Worm (Caenorhabditis elegans) whole organism, L3 larva: Measurements from ENCODE around the gene meg-4.

Experiments used
- R02D3.7 ChIP-seq: fragments of 150-350 bp; optimal IDR thresholded peaks from 2 replicates; lab custom pipeline; 2014; ENCODE audit warnings: missing biosample characterization, missing genetic modification characterization
- aly-2 ChIP-seq: fragments of 150-350 bp; optimal IDR thresholded peaks from 2 replicates; lab custom pipeline; 2014; ENCODE audit warnings: missing biosample characterization, missing genetic modification characterization
- ceh-16 ChIP-seq: sonication (generic microtip); optimal IDR thresholded peaks from 2 replicates; lab custom pipeline; 2017; ENCODE audit warnings: missing biosample characterization, missing genetic modification characterization
- ceh-28 ChIP-seq: fragments of 150-350 bp; optimal IDR thresholded peaks from 2 replicates; lab custom pipeline; 2014; ENCODE audit warnings: missing biosample characterization, missing genetic modification reagents, missing genetic modification characterization
- ceh-82 ChIP-seq: fragments of 150-350 bp; optimal IDR thresholded peaks from 2 replicates; lab custom pipeline; 2014; ENCODE audit warnings: missing biosample characterization, missing genetic modification characterization
- egl-5 ChIP-seq: fragments of 150-350 bp; optimal IDR thresholded peaks from 2 replicates; lab custom pipeline; 2017; ENCODE audit warnings: missing biosample characterization, missing genetic modification reagents, missing genetic modification characterization, inconsistent platforms
- elt-1 ChIP-seq: fragments of 150-350 bp; optimal IDR thresholded peaks from 2 replicates; lab custom pipeline; 2014; ENCODE audit warnings: missing biosample characterization, missing genetic modification characterization
- elt-3 ChIP-seq, 3 experiments: fragments of 150-350 bp in 1 of 3; sonication (generic microtip) in 2 of 3; optimal IDR thresholded peaks; 2 replicates in 2 of 3; 4 replicates in 1 of 3; lab custom pipeline; 2014 to 2017; ENCODE audit warnings: missing biosample characterization in 3 of 3, missing genetic modification characterization in 3 of 3
- fkh-10 ChIP-seq: sonication (generic microtip); optimal IDR thresholded peaks from 2 replicates; lab custom pipeline; 2017; ENCODE audit warnings: missing biosample characterization, missing genetic modification reagents, missing genetic modification characterization
- fkh-2 ChIP-seq: fragments of 150-350 bp; optimal IDR thresholded peaks from 2 replicates; lab custom pipeline; 2014; ENCODE audit warnings: missing biosample characterization, missing genetic modification reagents, missing genetic modification characterization
- fos-1 ChIP-seq: fragments of 150-350 bp; optimal IDR thresholded peaks from 2 replicates; lab custom pipeline; 2014; ENCODE audit warnings: missing biosample characterization, missing genetic modification characterization
- hmg-11 ChIP-seq: sonication (generic microtip); optimal IDR thresholded peaks from 2 replicates; lab custom pipeline; 2016; ENCODE audit warnings: missing genetic modification characterization, missing compliant biosample characterization
- lin-39 ChIP-seq: fragments of 150-350 bp; optimal IDR thresholded peaks from 2 replicates; lab custom pipeline; 2018; ENCODE audit warnings: missing biosample characterization, missing genetic modification reagents, missing genetic modification characterization
- mdl-1 ChIP-seq: fragments of 150-350 bp; optimal IDR thresholded peaks from 2 replicates; lab custom pipeline; 2014; ENCODE audit warnings: missing biosample characterization, missing genetic modification characterization
- mml-1 ChIP-seq: fragments of 150-350 bp; sonication (generic microtip); optimal IDR thresholded peaks from 3 replicates; lab custom pipeline; 2014; ENCODE audit warnings: missing biosample characterization, missing genetic modification characterization
- nhr-12 ChIP-seq: fragments of 150-350 bp; optimal IDR thresholded peaks from 2 replicates; lab custom pipeline; 2014; ENCODE audit warnings: missing biosample characterization, missing genetic modification characterization
- nhr-237 ChIP-seq: fragments of 150-350 bp; optimal IDR thresholded peaks from 2 replicates; lab custom pipeline; 2014; ENCODE audit warnings: missing biosample characterization, missing genetic modification characterization
- nhr-28 ChIP-seq: fragments of 150-350 bp; optimal IDR thresholded peaks from 2 replicates; lab custom pipeline; 2014; ENCODE audit warnings: missing biosample characterization, missing genetic modification characterization
- pha-4 ChIP-seq: fragments of 150-350 bp; optimal IDR thresholded peaks from 2 replicates; lab custom pipeline; 2014; ENCODE audit warnings: missing biosample characterization, missing genetic modification reagents, missing genetic modification characterization
- pqm-1 ChIP-seq: fragments of 150-350 bp; optimal IDR thresholded peaks from 2 replicates; lab custom pipeline; 2017; ENCODE audit warnings: missing biosample characterization, missing genetic modification characterization, inconsistent platforms
- sea-2 ChIP-seq: fragments of 150-350 bp; sonication (generic microtip); optimal IDR thresholded peaks from 4 replicates; lab custom pipeline; 2014; ENCODE audit warnings: missing biosample characterization, missing genetic modification reagents, missing genetic modification characterization
- skn-1 ChIP-seq: fragments of 150-350 bp; optimal IDR thresholded peaks from 2 replicates; lab custom pipeline; 2014; ENCODE audit warnings: missing biosample characterization, missing genetic modification characterization
- tbx-2 ChIP-seq: sonication (generic microtip); optimal IDR thresholded peaks from 2 replicates; lab custom pipeline; 2016; ENCODE audit warnings: mild to moderate bottlenecking, missing genetic modification characterization, missing compliant biosample characterization
- unc-39 ChIP-seq: sonication (generic microtip); optimal IDR thresholded peaks from 4 replicates; lab custom pipeline; 2017; ENCODE audit warnings: missing biosample characterization, missing genetic modification characterization

Gene meg-4

ce11 chrX:1727056-1727455, 44.3 kb downstream of the meg-4 start, which contains the start of gene F07G6.2:
Gene F07G6.2, plus strand, starts transcription at chrX:1727356.
- TF ChIP-seq egl-5 (tag; lab: Kevin White, UChicago) (no peak), ceh-16 (tag; lab: Kevin White, UChicago) (no peak), ceh-82 (tag; lab: Kevin White, UChicago) (no peak), skn-1 (tag; lab: Kevin White, UChicago) (no peak), unc-39 (tag; lab: Kevin White, UChicago) (no peak), R02D3.7 (tag; lab: Kevin White, UChicago) (no peak), elt-3 (tag; optimal IDR thresholded peaks at IDR 0.05; lab: Kevin White, UChicago) (no peak), hmg-11 (tag; lab: Kevin White, UChicago) (no peak), nhr-28 (tag; lab: Kevin White, UChicago) (no peak), fkh-10 (GFP tag; lab: Kevin White, UChicago) (no peak), nhr-12 (tag; lab: Kevin White, UChicago) (no peak), fkh-2 (tag; lab: Kevin White, UChicago) (no peak), mdl-1 (tag; lab: Kevin White, UChicago) (no peak), nhr-237 (tag; lab: Kevin White, UChicago) (no peak), pqm-1 (no peak)

ce11 chrX:1729558-1729957, 46.8 kb downstream of the meg-4 start, which contains the start of gene dgn-3:
Gene dgn-3, plus strand, starts transcription at chrX:1729858.
- TF ChIP-seq ceh-82 (tag; lab: Kevin White, UChicago) (no peak), skn-1 (tag; lab: Kevin White, UChicago) (no peak), ceh-28 (tag; lab: Kevin White, UChicago) (no peak), elt-3 (tag; optimal IDR thresholded peaks at IDR 0.05; lab: Kevin White, UChicago) (no peak), elt-1 (tag; lab: Kevin White, UChicago) (no peak), fkh-2 (tag; lab: Kevin White, UChicago) (no peak), mml-1 (tag; lab: Kevin White, UChicago) (no peak), fkh-10 (GFP tag; lab: Kevin White, UChicago) (no peak), fos-1 (tag; lab: Kevin White, UChicago) (no peak), tbx-2 (no peak), sea-2 (GFP tag; lab: Kevin White, UChicago) (no peak), ceh-16 (tag; lab: Kevin White, UChicago) (no peak), pha-4 (tag; lab: Kevin White, UChicago) (no peak)

- TF ChIP-seq aly-2 (tag; lab: Kevin White, UChicago) (no peak), lin-39 (tag; lab: Kevin White, UChicago) (no peak), tbx-2 (no peak), nhr-28 (tag; lab: Kevin White, UChicago) (no peak)
- TF ChIP-seq, all 47 proteins: peak for 0
These were observed 53.2 kb downstream of the meg-4 start, which contains the start of gene F07G6.12 for ce11 chrX:1735941-1736340. Gene F07G6.12, plus strand, starts transcription at chrX:1736241.
